Fruit fly (Drosophila melanogaster) whole organism, embryonic: ENCODE measurements around the gene ocn.

ENCODE experiments used
- BtbVII ChIP-seq: fragments of 200-800 bp; sonication (Bioruptor generic); optimal IDR thresholded peaks from 3 replicates; lab custom pipeline; 2017; ENCODE audit warnings: missing biosample characterization, mild to moderate bottlenecking, missing genetic modification characterization
- CG10565 ChIP-seq: fragments of 200-800 bp; sonication (Bioruptor generic); optimal IDR thresholded peaks from 3 replicates; lab custom pipeline; 2016; ENCODE audit warnings: missing biosample characterization, mild to moderate bottlenecking, missing genetic modification characterization
- CG11247 ChIP-seq: fragments of 200-800 bp; sonication (Bioruptor generic); IDR thresholded peaks from 2 replicates; pipeline ENCODE4 v1.3.6; 2022; ENCODE audit warnings: missing biosample characterization, missing genetic modification characterization
- CG12219 ChIP-seq: fragments of 200-800 bp; sonication (Bioruptor generic); optimal IDR thresholded peaks from 3 replicates; lab custom pipeline; 2018; ENCODE audit warnings: missing biosample characterization, mild to moderate bottlenecking, missing genetic modification characterization
- CG12659 ChIP-seq: fragments of 200-800 bp; sonication (Bioruptor generic); optimal IDR thresholded peaks from 3 replicates; lab custom pipeline; 2017; ENCODE audit warnings: mild to moderate bottlenecking, missing biosample characterization, missing genetic modification reagents, missing genetic modification characterization
- CG12744 ChIP-seq: fragments of 200-800 bp; sonication (Bioruptor generic); optimal IDR thresholded peaks from 2 replicates; lab custom pipeline; 2016; ENCODE audit warnings: missing biosample characterization, missing genetic modification characterization
- CG13894 ChIP-seq: fragments of 200-800 bp; sonication (Bioruptor generic); optimal IDR thresholded peaks from 3 replicates; lab custom pipeline; 2018; ENCODE audit warnings: missing biosample characterization, mild to moderate bottlenecking, missing genetic modification characterization, moderate library complexity
- CG2129 ChIP-seq: fragments of 200-800 bp; sonication (Bioruptor generic); IDR thresholded peaks from 2 replicates; pipeline ENCODE4 v1.3.6; 2022; ENCODE audit warnings: missing biosample characterization, missing genetic modification characterization; ENCODE audit not compliant: partially characterized antibody
- CG32532 ChIP-seq: fragments of 200-800 bp; sonication (Bioruptor generic); IDR thresholded peaks from 2 replicates; pipeline ENCODE4 v1.3.6; 2022; ENCODE audit warnings: missing biosample characterization, missing genetic modification characterization
- CG3281 ChIP-seq: fragments of 200-800 bp; sonication (Bioruptor generic); optimal IDR thresholded peaks from 3 replicates; lab custom pipeline; 2017; ENCODE audit warnings: missing biosample characterization, mild to moderate bottlenecking, missing genetic modification characterization
- CG34422 ChIP-seq: fragments of 200-800 bp; sonication (Bioruptor generic); IDR thresholded peaks from 3 replicates; pipeline ENCODE4 v1.3.6; 2022; ENCODE audit warnings: missing biosample characterization, missing genetic modification characterization
- CG4424 ChIP-seq: fragments of 200-800 bp; sonication (Bioruptor generic); optimal IDR thresholded peaks from 3 replicates; lab custom pipeline; 2016; ENCODE audit warnings: missing biosample characterization, missing genetic modification characterization
- CG6765 ChIP-seq: fragments of 200-800 bp; sonication (Bioruptor generic); optimal IDR thresholded peaks from 3 replicates; lab custom pipeline; 2017; ENCODE audit warnings: missing biosample characterization, mild to moderate bottlenecking, missing genetic modification characterization
- CG6854 ChIP-seq: fragments of 200-800 bp; sonication (Bioruptor generic); optimal IDR thresholded peaks from 3 replicates; lab custom pipeline; 2017; ENCODE audit warnings: missing biosample characterization, mild to moderate bottlenecking, missing genetic modification characterization
- CG7963 ChIP-seq: fragments of 200-800 bp; sonication (Bioruptor generic); IDR thresholded peaks from 3 replicates; pipeline ENCODE4 v1.3.6; 2022; ENCODE audit warnings: missing biosample characterization, missing genetic modification characterization; ENCODE audit not compliant: partially characterized antibody
- CG7987 ChIP-seq: fragments of 200-800 bp; sonication (Bioruptor generic); optimal IDR thresholded peaks from 2 replicates; lab custom pipeline; 2018; ENCODE audit warnings: missing biosample characterization, mild to moderate bottlenecking, missing genetic modification characterization, moderate library complexity
- Dbx ChIP-seq: fragments of 200-800 bp; sonication (Bioruptor generic); IDR thresholded peaks from 3 replicates; pipeline ENCODE4 v1.3.6; 2022; ENCODE audit warnings: missing biosample characterization, missing genetic modification characterization
- Dfd ChIP-seq, 2 experiments: fragments of >200 bp; optimal IDR thresholded peaks; 2 replicates each; lab custom pipeline; 2017; ENCODE audit warnings: missing biosample characterization in 2 of 2, missing genetic modification characterization in 2 of 2
- Dll ChIP-seq: fragments of 200-800 bp; sonication (Bioruptor generic); IDR thresholded peaks from 4 replicates; pipeline ENCODE4 v1.3.6; 2022; ENCODE audit warnings: missing biosample characterization, missing genetic modification characterization; ENCODE audit not compliant: partially characterized antibody
- Doc3 ChIP-seq: fragments of 200-800 bp; sonication (Bioruptor generic); IDR thresholded peaks from 3 replicates; pipeline ENCODE4 v1.3.6; 2022; ENCODE audit warnings: missing biosample characterization, missing genetic modification characterization; ENCODE audit not compliant: partially characterized antibody
- E2f2 ChIP-seq: fragments of 200-800 bp; sonication (Bioruptor generic); IDR thresholded peaks from 2 replicates; pipeline ENCODE4 v1.3.6; 2022; ENCODE audit warnings: missing biosample characterization, missing genetic modification characterization
- ERR ChIP-seq: fragments of 200-800 bp; sonication (Bioruptor generic); optimal IDR thresholded peaks from 2 replicates; lab custom pipeline; 2016; ENCODE audit warnings: missing biosample characterization, missing genetic modification characterization
- Ets65A ChIP-seq: fragments of 200-800 bp; sonication (Bioruptor generic); peaks from one replicate; lab custom pipeline; 2016; ENCODE audit warnings: missing biosample characterization, missing genetic modification characterization
- Fer2 ChIP-seq: fragments of 200-800 bp; sonication (Bioruptor generic); optimal IDR thresholded peaks from 2 replicates; lab custom pipeline; 2018; ENCODE audit warnings: missing biosample characterization, mild to moderate bottlenecking, missing genetic modification characterization, moderate library complexity
- Gsc ChIP-seq: fragments of 200-800 bp; sonication (Bioruptor generic); IDR thresholded peaks from 2 replicates; pipeline ENCODE4 v1.3.6; 2022; ENCODE audit warnings: missing biosample characterization, missing genetic modification characterization
- Jarid2 ChIP-seq: fragments of 200-800 bp; sonication (Bioruptor generic); optimal IDR thresholded peaks from 3 replicates; lab custom pipeline; 2017; ENCODE audit warnings: mild to moderate bottlenecking, missing biosample characterization, missing genetic modification reagents, missing genetic modification characterization
- Med ChIP-seq: fragments of 200-800 bp; sonication (Bioruptor generic); peaks from one replicate; lab custom pipeline; 2016; ENCODE audit warnings: missing biosample characterization, missing genetic modification characterization, mild to moderate bottlenecking, inconsistent platforms, moderate library complexity
- NK7.1 ChIP-seq: fragments of 200-800 bp; sonication (Bioruptor generic); optimal IDR thresholded peaks from 3 replicates; lab custom pipeline; 2016; ENCODE audit warnings: missing biosample characterization, missing genetic modification characterization
- Sox102F ChIP-seq: fragments of 200-800 bp; sonication (Bioruptor generic); optimal IDR thresholded peaks from 2 replicates; lab custom pipeline; 2018; ENCODE audit warnings: missing biosample characterization, mild to moderate bottlenecking, missing genetic modification characterization, moderate library complexity
- Tbp ChIP-seq: fragments of >200 bp; optimal IDR thresholded peaks from 2 replicates; lab custom pipeline; 2018; ENCODE audit warnings: missing biosample characterization, missing genetic modification characterization
- Trl ChIP-seq, 3 experiments: fragments of >200 bp in 2 of 3; fragments of 200-800 bp in 1 of 3; sonication (Bioruptor generic) in 1 of 3; optimal IDR thresholded peaks; 2 replicates in 1 of 3; 3 replicates in 2 of 3; lab custom pipeline; 2016 to 2017; ENCODE audit warnings: missing biosample characterization in 1 of 3, missing genetic modification characterization in 1 of 3
- Xbp1 ChIP-seq: fragments of 200-800 bp; sonication (Bioruptor generic); optimal IDR thresholded peaks from 3 replicates; lab custom pipeline; 2016; ENCODE audit warnings: missing biosample characterization, mild to moderate bottlenecking, missing genetic modification characterization
- amos ChIP-seq: fragments of 200-800 bp; sonication (Bioruptor generic); IDR thresholded peaks from 2 replicates; pipeline ENCODE4 v1.3.6; 2022; ENCODE audit warnings: missing biosample characterization, missing genetic modification characterization; ENCODE audit not compliant: partially characterized antibody
- bsh ChIP-seq, 2 experiments: fragments of 200-800 bp; sonication (Bioruptor generic); optimal IDR thresholded peaks; 2 replicates each; lab custom pipeline; 2017 to 2018; ENCODE audit warnings: mild to moderate bottlenecking in 2 of 2, missing biosample characterization in 2 of 2, missing genetic modification characterization in 2 of 2, moderate library complexity in 1 of 2
- crol ChIP-seq: fragments of 200-800 bp; sonication (Bioruptor generic); IDR thresholded peaks from 2 replicates; pipeline ENCODE4 v1.3.6; 2022; ENCODE audit warnings: missing biosample characterization, missing genetic modification characterization
- dati ChIP-seq: fragments of 200-800 bp; sonication (Bioruptor generic); IDR thresholded peaks from 2 replicates; pipeline ENCODE4 v1.3.6; 2022; ENCODE audit warnings: missing biosample characterization, missing genetic modification characterization
- esg ChIP-seq: fragments of 200-800 bp; sonication (Bioruptor generic); conservative IDR thresholded peaks from 2 replicates; pipeline ENCODE4 v1.3.6; 2022; ENCODE audit warnings: missing biosample characterization, missing genetic modification characterization
- gfzf ChIP-seq: fragments of 200-800 bp; sonication (Bioruptor generic); optimal IDR thresholded peaks from 2 replicates; lab custom pipeline; 2016; ENCODE audit warnings: missing biosample characterization, mild to moderate bottlenecking, missing genetic modification characterization, moderate library complexity
- hkb ChIP-seq, 2 experiments: fragments of 200-800 bp in 1 of 2; fragments of >200 bp in 1 of 2; sonication (Bioruptor generic) in 1 of 2; IDR thresholded peaks in 1 of 2; optimal IDR thresholded peaks in 1 of 2; 2 replicates each; pipeline versions ENCODE4 v1.3.6 to Lab custom; 2017 to 2022; ENCODE audit warnings: missing biosample characterization in 1 of 2, missing genetic modification characterization in 1 of 2
- klu ChIP-seq: fragments of 200-800 bp; sonication (Bioruptor generic); IDR thresholded peaks from 2 replicates; pipeline ENCODE4 v1.3.6; 2022; ENCODE audit warnings: missing biosample characterization, missing genetic modification characterization
- mirr ChIP-seq: fragments of 200-800 bp; sonication (Bioruptor generic); optimal IDR thresholded peaks from 3 replicates; lab custom pipeline; 2018; ENCODE audit warnings: missing biosample characterization, mild to moderate bottlenecking, missing genetic modification characterization
- nau ChIP-seq: fragments of 200-800 bp; sonication (Bioruptor generic); optimal IDR thresholded peaks from 3 replicates; lab custom pipeline; 2017; ENCODE audit warnings: missing biosample characterization, mild to moderate bottlenecking, missing genetic modification characterization, missing genetic modification reagents
- odd ChIP-seq: fragments of 200-800 bp; sonication (Bioruptor generic); optimal IDR thresholded peaks from 2 replicates; lab custom pipeline; 2017; ENCODE audit warnings: missing biosample characterization, mild to moderate bottlenecking, missing genetic modification characterization
- phol ChIP-seq: fragments of 200-800 bp; sonication (Bioruptor generic); optimal IDR thresholded peaks from 3 replicates; lab custom pipeline; 2018; ENCODE audit warnings: missing biosample characterization, mild to moderate bottlenecking, missing genetic modification characterization, moderate library complexity
- tin ChIP-seq: fragments of 200-800 bp; sonication (Bioruptor generic); optimal IDR thresholded peaks from 3 replicates; lab custom pipeline; 2016; ENCODE audit warnings: missing biosample characterization, missing genetic modification characterization
- tna ChIP-seq: fragments of 200-800 bp; sonication (Bioruptor generic); IDR thresholded peaks from 2 replicates; pipeline ENCODE4 v1.3.6; 2022; ENCODE audit warnings: missing biosample characterization, missing genetic modification characterization; ENCODE audit not compliant: partially characterized antibody
- toy ChIP-seq: fragments of 200-800 bp; sonication (Bioruptor generic); IDR thresholded peaks from 2 replicates; pipeline ENCODE4 v1.3.6; 2022; ENCODE audit warnings: missing biosample characterization, missing genetic modification characterization
- trem ChIP-seq: fragments of 200-800 bp; optimal IDR thresholded peaks from 3 replicates; lab custom pipeline; 2019; ENCODE audit warnings: missing biosample characterization, mild to moderate bottlenecking, missing genetic modification characterization, moderate library complexity

The ocn gene

dm6 chr3R:30014977-30015514 lies 22.5 kb downstream of the ocn start, which contains the start of gene CG7920 (continued):
- TF ChIP-seq Jarid2 (peak; percentile 83), CG7987 (GFP tag; lab: Kevin White, UChicago) (peak; percentile 0), CG3281 (peak; percentile 46), Doc3 (GFP tag; lab: Robert Waterston, UW) (peak; percentile 81), gfzf (GFP tag; lab: Kevin White, UChicago) (peak; percentile 48), NK7.1 (GFP tag; lab: Kevin White, UChicago) (no peak), CG11247 (0 out of 2 replicates have a peak, but pooled peaks have one; percentile 6), CG13894 (peak; percentile 59), CG10565 (GFP tag; lab: Kevin White, UChicago) (no peak), CG4424 (peak; percentile 20), ERR (GFP tag; lab: Kevin White, UChicago) (no peak), hkb (optimal IDR thresholded peaks at IDR 0.05; lab: Kevin White, UChicago) (no peak), hkb (GFP tag; IDR thresholded peaks at IDR 0.05; lab: Robert Waterston, UW) (peak; percentile 33), phol (peak; percentile 56), nau (peak; percentile 12), BtbVII (GFP tag; lab: Kevin White, UChicago) (peak; percentile 48), Dfd (GFP tag; optimal IDR thresholded peaks at IDR 0.05; lab: Kevin White, UChicago) (no peak), trem (tag; lab: Kevin White, UChicago) (peak; percentile 60), mirr (GFP tag; lab: Kevin White, UChicago) (peak; percentile 1), CG6765 (GFP tag; lab: Kevin White, UChicago) (peak; percentile 72), CG2129 (peak; percentile 40), toy (GFP tag; lab: Robert Waterston, UW) (no peak), klu (no peak), tna (GFP tag; lab: Robert Waterston, UW) (no peak; the same call in 1 of the 2 replicates), Dbx (GFP tag; lab: Robert Waterston, UW) (no peak), CG12659 (peak; percentile 64), bsh (GFP tag; optimal IDR thresholded peaks at IDR 0.05; lab: Kevin White, UChicago) (peak in 1 of 2 experiments; percentile 14), Dll (GFP tag; lab: Robert Waterston, UW) (peak; percentile 89), CG32532 (GFP tag; lab: Robert Waterston, UW) (peak; percentile 41; the same call in 1 of the 2 replicates), Xbp1 (GFP tag; lab: Kevin White, UChicago) (peak; percentile 19), amos (GFP tag; lab: Robert Waterston, UW) (peak; percentile 81), CG12219 (no peak), tin (GFP tag; lab: Kevin White, UChicago) (peak; percentile 9), Gsc (no peak), Med (GFP tag; lab: Kevin White, UChicago) (peak; percentile 83), odd (peak; percentile 37), CG12744 (GFP tag; lab: Kevin White, UChicago) (no peak), E2f2 (GFP tag; lab: Robert Waterston, UW) (peak; percentile 99), dati (no peak), Fer2 (tag; lab: Kevin White, UChicago) (no peak), crol (GFP tag; lab: Robert Waterston, UW) (0 out of 2 replicates have a peak, but pooled peaks have one; percentile 21), CG6854 (GFP tag; lab: Kevin White, UChicago) (peak; percentile 43), Tbp (GFP tag; lab: Kevin White, UChicago) (no peak), Sox102F (GFP tag; lab: Kevin White, UChicago) (no peak), CG34422 (GFP tag; lab: Robert Waterston, UW) (peak; percentile 55; the same call in 2 of the 3 replicates), Ets65A (GFP tag; lab: Kevin White, UChicago) (no peak), CG7963 (peak; percentile 30; the same call in 1 of the 3 replicates), esg (GFP tag; lab: Robert Waterston, UW) (no peak), Trl (optimal IDR thresholded peaks at IDR 0.05; lab: Kevin White, UChicago) (no peak), Trl (GFP tag; optimal IDR thresholded peaks at IDR 0.05; lab: Kevin White, UChicago) (no peak)
